Fruit fly (Drosophila melanogaster) whole organism, embryonic: ENCODE data around the gene CG10431.

ENCODE experiments used
- BtbVII ChIP-seq: fragments of 200-800 bp; sonication (Bioruptor generic); optimal IDR thresholded peaks from 3 replicates; lab custom pipeline; 2017; ENCODE audit warnings: missing biosample characterization, mild to moderate bottlenecking, missing genetic modification characterization
- CG11504 ChIP-seq: fragments of 200-800 bp; sonication (Bioruptor generic); optimal IDR thresholded peaks from 3 replicates; lab custom pipeline; 2019; ENCODE audit warnings: missing biosample characterization, mild to moderate bottlenecking, missing genetic modification characterization, moderate library complexity
- CG12219 ChIP-seq: fragments of 200-800 bp; sonication (Bioruptor generic); optimal IDR thresholded peaks from 3 replicates; lab custom pipeline; 2018; ENCODE audit warnings: missing biosample characterization, mild to moderate bottlenecking, missing genetic modification characterization
- CG14965 ChIP-seq: fragments of 200-800 bp; sonication (Bioruptor generic); optimal IDR thresholded peaks from 2 replicates; lab custom pipeline; 2016; ENCODE audit warnings: missing biosample characterization, missing genetic modification characterization, borderline replicate concordance
- CG15073 ChIP-seq: fragments of 200-800 bp; sonication (Bioruptor generic); optimal IDR thresholded peaks from 2 replicates; lab custom pipeline; 2016; ENCODE audit warnings: missing biosample characterization, missing genetic modification characterization
- CG15696 ChIP-seq: fragments of 200-800 bp; sonication (Bioruptor generic); optimal IDR thresholded peaks from 2 replicates; lab custom pipeline; 2019; ENCODE audit warnings: missing biosample characterization, mild to moderate bottlenecking, missing genetic modification characterization, moderate library complexity
- CG1603 ChIP-seq: fragments of 200-800 bp; sonication (Bioruptor generic); optimal IDR thresholded peaks from 2 replicates; lab custom pipeline; 2019; ENCODE audit warnings: missing biosample characterization, mild to moderate bottlenecking, missing genetic modification characterization, moderate library complexity
- CG17802 ChIP-seq: fragments of 200-800 bp; sonication (Bioruptor generic); optimal IDR thresholded peaks from 2 replicates; lab custom pipeline; 2018; ENCODE audit warnings: missing biosample characterization, mild to moderate bottlenecking, missing genetic modification characterization, moderate library complexity
- CG17912 ChIP-seq: fragments of 200-800 bp; sonication (Bioruptor generic); optimal IDR thresholded peaks from 2 replicates; lab custom pipeline; 2018; ENCODE audit warnings: missing biosample characterization, mild to moderate bottlenecking, missing genetic modification characterization
- CG1832 ChIP-seq: fragments of 200-800 bp; sonication (Bioruptor generic); optimal IDR thresholded peaks from 2 replicates; lab custom pipeline; 2017; ENCODE audit warnings: missing biosample characterization, mild to moderate bottlenecking, missing genetic modification characterization, inconsistent platforms
- CG31388 ChIP-seq: fragments of 200-800 bp; sonication (Bioruptor generic); optimal IDR thresholded peaks from 2 replicates; lab custom pipeline; 2016; ENCODE audit warnings: missing biosample characterization, missing genetic modification characterization
- CG4854 ChIP-seq: fragments of 200-800 bp; sonication (Bioruptor generic); optimal IDR thresholded peaks from 2 replicates; lab custom pipeline; 2016; ENCODE audit warnings: missing biosample characterization, missing genetic modification characterization, inconsistent platforms
- CG6272 ChIP-seq: fragments of 200-800 bp; sonication (Bioruptor generic); IDR thresholded peaks from 2 replicates; pipeline ENCODE4 v1.3.6; 2022; ENCODE audit warnings: missing biosample characterization, missing genetic modification characterization
- CG6765 ChIP-seq: fragments of 200-800 bp; sonication (Bioruptor generic); optimal IDR thresholded peaks from 3 replicates; lab custom pipeline; 2017; ENCODE audit warnings: missing biosample characterization, mild to moderate bottlenecking, missing genetic modification characterization
- CG7928 ChIP-seq: fragments of 200-800 bp; sonication (Bioruptor generic); optimal IDR thresholded peaks from 2 replicates; lab custom pipeline; 2017; ENCODE audit warnings: missing biosample characterization, mild to moderate bottlenecking, missing genetic modification characterization
- CG7963 ChIP-seq: fragments of 200-800 bp; sonication (Bioruptor generic); IDR thresholded peaks from 3 replicates; pipeline ENCODE4 v1.3.6; 2022; ENCODE audit warnings: missing biosample characterization, missing genetic modification characterization; ENCODE audit not compliant: partially characterized antibody
- CTCF ChIP-seq: fragments of 200-800 bp; sonication (Bioruptor generic); optimal IDR thresholded peaks from 2 replicates; lab custom pipeline; 2017; ENCODE audit warnings: missing biosample characterization, mild to moderate bottlenecking, missing genetic modification characterization, moderate library complexity
- Camta ChIP-seq: fragments of 200-800 bp; sonication (Bioruptor generic); optimal IDR thresholded peaks from 2 replicates; lab custom pipeline; 2016; ENCODE audit warnings: missing biosample characterization, missing genetic modification characterization
- Dbx ChIP-seq: fragments of 200-800 bp; sonication (Bioruptor generic); IDR thresholded peaks from 3 replicates; pipeline ENCODE4 v1.3.6; 2022; ENCODE audit warnings: missing biosample characterization, missing genetic modification characterization
- Lhr ChIP-seq: fragments of 200-800 bp; sonication (Bioruptor generic); optimal IDR thresholded peaks from 3 replicates; lab custom pipeline; 2017; ENCODE audit warnings: mild to moderate bottlenecking, missing biosample characterization, missing genetic modification reagents, missing genetic modification characterization
- MBD-R2 ChIP-seq: fragments of 200-800 bp; sonication (Bioruptor generic); IDR thresholded peaks from 2 replicates; pipeline ENCODE4 v1.3.6; 2022; ENCODE audit warnings: missing biosample characterization, missing genetic modification characterization
- NK7.1 ChIP-seq: fragments of 200-800 bp; sonication (Bioruptor generic); optimal IDR thresholded peaks from 3 replicates; lab custom pipeline; 2016; ENCODE audit warnings: missing biosample characterization, missing genetic modification characterization
- Opbp ChIP-seq: fragments of 200-800 bp; sonication (Bioruptor generic); IDR thresholded peaks from 3 replicates; pipeline ENCODE4 v1.3.6; 2022; ENCODE audit warnings: missing biosample characterization, missing genetic modification characterization; ENCODE audit not compliant: partially characterized antibody
- Pdp1 ChIP-seq, 2 experiments: fragments of 200-800 bp; sonication (Bioruptor generic); optimal IDR thresholded peaks; 3 replicates each; lab custom pipeline; 2016; ENCODE audit warnings: missing biosample characterization in 2 of 2, missing genetic modification characterization in 2 of 2, mild to moderate bottlenecking in 1 of 2, moderate library complexity in 1 of 2
- Rx ChIP-seq: fragments of 200-800 bp; sonication (Bioruptor generic); IDR thresholded peaks from 2 replicates; pipeline ENCODE4 v1.3.6; 2022; ENCODE audit warnings: missing biosample characterization, missing genetic modification characterization
- Tbp ChIP-seq: fragments of >200 bp; optimal IDR thresholded peaks from 2 replicates; lab custom pipeline; 2018; ENCODE audit warnings: missing biosample characterization, missing genetic modification characterization
- amos ChIP-seq: fragments of 200-800 bp; sonication (Bioruptor generic); IDR thresholded peaks from 2 replicates; pipeline ENCODE4 v1.3.6; 2022; ENCODE audit warnings: missing biosample characterization, missing genetic modification characterization; ENCODE audit not compliant: partially characterized antibody
- croc ChIP-seq: fragments of 200-800 bp; sonication (Bioruptor generic); conservative IDR thresholded peaks from 3 replicates; pipeline ENCODE4 v1.3.6; 2022; ENCODE audit warnings: missing biosample characterization, missing genetic modification characterization
- crol ChIP-seq: fragments of 200-800 bp; sonication (Bioruptor generic); IDR thresholded peaks from 2 replicates; pipeline ENCODE4 v1.3.6; 2022; ENCODE audit warnings: missing biosample characterization, missing genetic modification characterization
- fru ChIP-seq: fragments of >200 bp; optimal IDR thresholded peaks from 2 replicates; lab custom pipeline; 2017
- grau ChIP-seq: fragments of 200-800 bp; optimal IDR thresholded peaks from 3 replicates; lab custom pipeline; 2019; ENCODE audit warnings: missing biosample characterization, mild to moderate bottlenecking, missing genetic modification characterization, moderate library complexity
- hb ChIP-seq: fragments of 200-800 bp; sonication (Bioruptor generic); IDR thresholded peaks from 3 replicates; pipeline ENCODE4 v1.3.6; 2022; ENCODE audit warnings: missing biosample characterization, missing genetic modification characterization; ENCODE audit not compliant: partially characterized antibody
- ken ChIP-seq: fragments of 200-800 bp; sonication (Bioruptor generic); IDR thresholded peaks from 3 replicates; pipeline ENCODE4 v1.3.6; 2022; ENCODE audit warnings: missing biosample characterization, missing genetic modification characterization
- mirr ChIP-seq: fragments of 200-800 bp; sonication (Bioruptor generic); optimal IDR thresholded peaks from 3 replicates; lab custom pipeline; 2018; ENCODE audit warnings: missing biosample characterization, mild to moderate bottlenecking, missing genetic modification characterization
- pnt ChIP-seq: fragments of 200-800 bp; sonication (Bioruptor generic); optimal IDR thresholded peaks from 3 replicates; lab custom pipeline; 2016; ENCODE audit warnings: missing biosample characterization, missing genetic modification characterization
- scrt ChIP-seq: fragments of 200-800 bp; sonication (Bioruptor generic); optimal IDR thresholded peaks from 2 replicates; lab custom pipeline; 2018; ENCODE audit warnings: missing biosample characterization, mild to moderate bottlenecking, missing genetic modification characterization, moderate library complexity
- ssp ChIP-seq: fragments of 200-800 bp; sonication (Bioruptor generic); IDR thresholded peaks from 2 replicates; pipeline ENCODE4 v1.3.6; 2022; ENCODE audit warnings: missing biosample characterization, missing genetic modification characterization
- sug ChIP-seq: fragments of 200-800 bp; optimal IDR thresholded peaks from 2 replicates; lab custom pipeline; 2019; ENCODE audit warnings: missing biosample characterization, mild to moderate bottlenecking, missing genetic modification characterization, moderate library complexity
- zen2 ChIP-seq: fragments of 200-800 bp; sonication (Bioruptor generic); IDR thresholded peaks from 3 replicates; pipeline ENCODE4 v1.3.6; 2022; ENCODE audit warnings: missing biosample characterization, missing genetic modification characterization; ENCODE audit not compliant: partially characterized antibody

The CG10431 gene

dm6 chr2L:18985201-18986124 lies 11.0 kb downstream of the CG10431 start (continued):
- no peak for TF ChIP-seq MBD-R2 (GFP tag; lab: Robert Waterston, UW)
- peak in 1 of 2 experiments; percentile 97 for TF ChIP-seq Pdp1 (GFP tag; optimal IDR thresholded peaks at IDR 0.05; lab: Kevin White, UChicago)
- no peak for TF ChIP-seq hb (GFP tag; lab: Robert Waterston, UW)
- TF ChIP-seq grau (tag; lab: Kevin White, UChicago) = peak; percentile 71
- TF ChIP-seq mirr (GFP tag; lab: Kevin White, UChicago) = peak; percentile 90
- no peak for TF ChIP-seq CG15073 (GFP tag; lab: Kevin White, UChicago)
- peak; percentile 62 for TF ChIP-seq sug (tag; lab: Kevin White, UChicago)
- TF ChIP-seq CTCF (GFP tag; lab: Kevin White, UChicago) = no peak
- TF ChIP-seq pnt (GFP tag; lab: Kevin White, UChicago) = no peak
- TF ChIP-seq ken (GFP tag; lab: Robert Waterston, UW) = 0 out of 3 replicates have a peak, but pooled peaks have one; percentile 24
- TF ChIP-seq scrt (GFP tag; lab: Kevin White, UChicago) = no peak
- TF ChIP-seq CG17802 = no peak
- TF ChIP-seq CG31388 (GFP tag; lab: Kevin White, UChicago) = no peak
- TF ChIP-seq CG4854 (GFP tag; lab: Kevin White, UChicago) = no peak
- no peak for TF ChIP-seq fru (lab: Kevin White, UChicago)
- no peak for TF ChIP-seq CG6272 (GFP tag; lab: Robert Waterston, UW)
- no peak for TF ChIP-seq CG11504 (tag; lab: Kevin White, UChicago)
- no peak for TF ChIP-seq zen2
- no peak for TF ChIP-seq CG1603 (tag; lab: Kevin White, UChicago)
- no peak for TF ChIP-seq Lhr (GFP tag; lab: Kevin White, UChicago)
- TF ChIP-seq CG7963 = no peak
- no peak for TF ChIP-seq CG1832 (GFP tag; lab: Kevin White, UChicago)
- no peak for TF ChIP-seq CG14965 (GFP tag; lab: Kevin White, UChicago)
- no peak for TF ChIP-seq croc (GFP tag; lab: Robert Waterston, UW)
- no peak for TF ChIP-seq Dbx
- no peak for TF ChIP-seq ssp (GFP tag; lab: Robert Waterston, UW)
- TF ChIP-seq CG6765 (GFP tag; lab: Kevin White, UChicago) = no peak
- no peak for TF ChIP-seq BtbVII
- no peak for TF ChIP-seq CG17912
- no peak for TF ChIP-seq CG12219 (GFP tag; lab: Kevin White, UChicago)
- no peak for TF ChIP-seq CG15696 (tag; lab: Kevin White, UChicago)
- no peak for TF ChIP-seq amos (GFP tag; lab: Robert Waterston, UW)
- TF ChIP-seq Rx (GFP tag; lab: Robert Waterston, UW) = no peak

dm6 chr2L:18986125-18986498 lies 11.6 kb downstream of the CG10431 start:
- TF ChIP-seq Opbp (GFP tag; lab: Robert Waterston, UW) (0 out of 3 replicates have a peak, but pooled peaks have one; percentile 7), Tbp (GFP tag; lab: Kevin White, UChicago) (no peak), CG7928 (GFP tag; lab: Kevin White, UChicago) (no peak), Camta (GFP tag; lab: Kevin White, UChicago) (no peak), crol (GFP tag; lab: Robert Waterston, UW) (peak; percentile 30; the same call in 1 of the 2 replicates), NK7.1 (no peak)
